Fruit fly (Drosophila melanogaster) whole organism, embryonic: ENCODE measurements around the gene gro.
A peak's percentile ranks its signal among the peaks of the same experiment; 100 is the strongest.

Experiments
- BEAF-32 ChIP-seq: fragments of 200-800 bp; sonication (Bioruptor generic); optimal IDR thresholded peaks from 3 replicates; lab custom pipeline; 2017; ENCODE audit warnings: missing biosample characterization, missing genetic modification characterization, mild to moderate bottlenecking, moderate library complexity, missing genetic modification reagents
- CG10209 ChIP-seq: fragments of 200-800 bp; sonication (Bioruptor generic); optimal IDR thresholded peaks from 3 replicates; lab custom pipeline; 2017; ENCODE audit warnings: missing biosample characterization, mild to moderate bottlenecking, missing genetic modification characterization, missing genetic modification reagents
- CG10959 ChIP-seq: fragments of 200-800 bp; sonication (Bioruptor generic); IDR thresholded peaks from 2 replicates; pipeline ENCODE4 v1.3.6; 2022; ENCODE audit warnings: missing biosample characterization, missing genetic modification characterization
- CG11093 ChIP-seq: fragments of 200-800 bp; sonication (Bioruptor generic); IDR thresholded peaks from 3 replicates; pipeline ENCODE4 v1.3.6; 2022; ENCODE audit warnings: missing biosample characterization, missing genetic modification characterization
- CG11456 ChIP-seq: fragments of 200-800 bp; sonication (Bioruptor generic); IDR thresholded peaks from 3 replicates; pipeline ENCODE4 v1.3.6; 2022; ENCODE audit warnings: missing biosample characterization, missing genetic modification characterization
- CG13123 ChIP-seq: fragments of 200-800 bp; sonication (Bioruptor generic); optimal IDR thresholded peaks from 2 replicates; lab custom pipeline; 2016; ENCODE audit warnings: missing biosample characterization, missing genetic modification characterization
- CG17328 ChIP-seq: fragments of 200-800 bp; sonication (Bioruptor generic); IDR thresholded peaks from 2 replicates; pipeline ENCODE4 v1.3.6; 2022; ENCODE audit warnings: missing biosample characterization, missing genetic modification characterization
- CG31365 ChIP-seq: fragments of 200-800 bp; sonication (Bioruptor generic); optimal IDR thresholded peaks from 2 replicates; lab custom pipeline; 2018; ENCODE audit warnings: missing biosample characterization, mild to moderate bottlenecking, missing genetic modification characterization
- CG4617 ChIP-seq: fragments of 200-800 bp; sonication (Bioruptor generic); optimal IDR thresholded peaks from 3 replicates; lab custom pipeline; 2016; ENCODE audit warnings: missing biosample characterization, missing genetic modification characterization, borderline replicate concordance
- CG7271 ChIP-seq: fragments of 200-800 bp; sonication (Bioruptor generic); optimal IDR thresholded peaks from 2 replicates; lab custom pipeline; 2018; ENCODE audit warnings: missing biosample characterization, mild to moderate bottlenecking, missing genetic modification characterization, moderate library complexity
- CG8765 ChIP-seq: fragments of 200-800 bp; sonication (Bioruptor generic); IDR thresholded peaks from 2 replicates; pipeline ENCODE4 v1.3.6; 2022; ENCODE audit warnings: missing biosample characterization, missing genetic modification characterization
- Camta ChIP-seq: fragments of 200-800 bp; sonication (Bioruptor generic); optimal IDR thresholded peaks from 2 replicates; lab custom pipeline; 2016; ENCODE audit warnings: missing biosample characterization, missing genetic modification characterization
- D ChIP-seq, 2 experiments: fragments of 200-800 bp in 1 of 2; fragments of >200 bp in 1 of 2; sonication (Bioruptor generic) in 1 of 2; optimal IDR thresholded peaks; 2 replicates in 1 of 2; 3 replicates in 1 of 2; lab custom pipeline; 2017; ENCODE audit warnings: mild to moderate bottlenecking in 1 of 2, missing biosample characterization in 1 of 2, missing genetic modification characterization in 1 of 2, missing genetic modification reagents in 1 of 2
- Dll ChIP-seq: fragments of 200-800 bp; sonication (Bioruptor generic); IDR thresholded peaks from 4 replicates; pipeline ENCODE4 v1.3.6; 2022; ENCODE audit warnings: missing biosample characterization, missing genetic modification characterization; ENCODE audit not compliant: partially characterized antibody
- Drgx ChIP-seq: fragments of 200-800 bp; sonication (Bioruptor generic); IDR thresholded peaks from 2 replicates; pipeline ENCODE4 v1.3.6; 2022; ENCODE audit warnings: missing biosample characterization, missing genetic modification characterization
- Eip74EF ChIP-seq, 2 experiments: fragments of 200-800 bp in 1 of 2; fragments of >200 bp in 1 of 2; sonication (Bioruptor generic) in 1 of 2; optimal IDR thresholded peaks; 2 replicates each; lab custom pipeline; 2017 to 2019; ENCODE audit warnings: missing biosample characterization in 2 of 2, missing genetic modification characterization in 2 of 2, mild to moderate bottlenecking in 1 of 2, moderate library complexity in 1 of 2
- HLH4C ChIP-seq: fragments of 200-800 bp; sonication (Bioruptor generic); IDR thresholded peaks from 3 replicates; pipeline ENCODE4 v1.3.6; 2022; ENCODE audit warnings: missing biosample characterization, missing genetic modification characterization; ENCODE audit not compliant: partially characterized antibody
- Hand ChIP-seq: fragments of 200-800 bp; sonication (Bioruptor generic); optimal IDR thresholded peaks from 2 replicates; lab custom pipeline; 2017; ENCODE audit warnings: mild to moderate bottlenecking, missing biosample characterization, missing genetic modification reagents, missing genetic modification characterization
- Kr ChIP-seq: fragments of 200-800 bp; sonication (Bioruptor generic); optimal IDR thresholded peaks from 2 replicates; lab custom pipeline; 2017; ENCODE audit warnings: missing biosample characterization, mild to moderate bottlenecking, missing genetic modification characterization
- MESR4 ChIP-seq: fragments of 200-800 bp; sonication (Bioruptor generic); optimal IDR thresholded peaks from 2 replicates; lab custom pipeline; 2018; ENCODE audit warnings: missing biosample characterization, mild to moderate bottlenecking, missing genetic modification characterization, moderate library complexity
- Stat92E ChIP-seq, 3 experiments: fragments of >200 bp in 2 of 3; fragments of 200-800 bp in 1 of 3; sonication (Bioruptor generic) in 1 of 3; optimal IDR thresholded peaks; 2 replicates each; lab custom pipeline; 2017 to 2019; ENCODE audit warnings: missing biosample characterization in 3 of 3, missing genetic modification characterization in 3 of 3, mild to moderate bottlenecking in 1 of 3, moderate library complexity in 1 of 3
- ab ChIP-seq: fragments of 200-800 bp; sonication (Bioruptor generic); optimal IDR thresholded peaks from 2 replicates; lab custom pipeline; 2016; ENCODE audit warnings: missing biosample characterization, missing genetic modification characterization
- al ChIP-seq: fragments of 200-800 bp; sonication (Bioruptor generic); IDR thresholded peaks from 2 replicates; pipeline ENCODE4 v1.3.6; 2022; ENCODE audit warnings: missing biosample characterization, missing genetic modification characterization
- bcd ChIP-seq: fragments of 200-800 bp; sonication (Bioruptor generic); optimal IDR thresholded peaks from 2 replicates; lab custom pipeline; 2017; ENCODE audit warnings: missing biosample characterization, mild to moderate bottlenecking, missing genetic modification characterization
- chn ChIP-seq: fragments of 200-800 bp; sonication (Bioruptor generic); optimal IDR thresholded peaks from 2 replicates; lab custom pipeline; 2016; ENCODE audit warnings: missing biosample characterization, missing genetic modification characterization
- crol ChIP-seq: fragments of 200-800 bp; sonication (Bioruptor generic); IDR thresholded peaks from 2 replicates; pipeline ENCODE4 v1.3.6; 2022; ENCODE audit warnings: missing biosample characterization, missing genetic modification characterization
- dm ChIP-seq: fragments of 200-800 bp; sonication (Bioruptor generic); optimal IDR thresholded peaks from 3 replicates; lab custom pipeline; 2016; ENCODE audit warnings: missing biosample characterization, missing genetic modification characterization
- exex ChIP-seq: fragments of 200-800 bp; sonication (Bioruptor generic); optimal IDR thresholded peaks from 4 replicates; lab custom pipeline; 2018; ENCODE audit warnings: missing biosample characterization, mild to moderate bottlenecking, missing genetic modification characterization, moderate library complexity
- gcm ChIP-seq: fragments of 200-800 bp; sonication (Bioruptor generic); optimal IDR thresholded peaks from 2 replicates; lab custom pipeline; 2019; ENCODE audit warnings: missing biosample characterization, mild to moderate bottlenecking, missing genetic modification characterization, moderate library complexity
- hbn ChIP-seq: fragments of 200-800 bp; sonication (Bioruptor generic); IDR thresholded peaks from 2 replicates; pipeline ENCODE4 v1.3.6; 2022; ENCODE audit warnings: missing biosample characterization, missing genetic modification characterization; ENCODE audit not compliant: partially characterized antibody
- her ChIP-seq: fragments of 200-800 bp; sonication (Bioruptor generic); optimal IDR thresholded peaks from 2 replicates; lab custom pipeline; 2016; ENCODE audit warnings: missing biosample characterization, missing genetic modification characterization
- ken ChIP-seq: fragments of 200-800 bp; sonication (Bioruptor generic); IDR thresholded peaks from 3 replicates; pipeline ENCODE4 v1.3.6; 2022; ENCODE audit warnings: missing biosample characterization, missing genetic modification characterization
- kni ChIP-seq: fragments of 200-800 bp; sonication (Bioruptor generic); optimal IDR thresholded peaks from 3 replicates; lab custom pipeline; 2017; ENCODE audit warnings: mild to moderate bottlenecking, missing biosample characterization, missing genetic modification reagents, missing genetic modification characterization
- lab ChIP-seq: fragments of 200-800 bp; sonication (Bioruptor generic); optimal IDR thresholded peaks from 3 replicates; lab custom pipeline; 2017; ENCODE audit warnings: missing biosample characterization, missing genetic modification characterization, mild to moderate bottlenecking, moderate library complexity, missing genetic modification reagents
- lmd ChIP-seq: fragments of 200-800 bp; sonication (Bioruptor generic); IDR thresholded peaks from 2 replicates; pipeline ENCODE4 v1.3.6; 2022; ENCODE audit warnings: missing biosample characterization, missing genetic modification characterization
- luna ChIP-seq: fragments of 200-800 bp; sonication (Bioruptor generic); optimal IDR thresholded peaks from 2 replicates; lab custom pipeline; 2016; ENCODE audit warnings: missing biosample characterization, missing genetic modification characterization
- maf-S ChIP-seq: fragments of 200-800 bp; sonication (Bioruptor generic); optimal IDR thresholded peaks from 2 replicates; lab custom pipeline; 2016; ENCODE audit warnings: missing biosample characterization, missing genetic modification characterization
- pros ChIP-seq: fragments of 200-800 bp; sonication (Bioruptor generic); optimal IDR thresholded peaks from 3 replicates; lab custom pipeline; 2019; ENCODE audit warnings: missing biosample characterization, mild to moderate bottlenecking, missing genetic modification characterization, moderate library complexity
- sens ChIP-seq: fragments of 200-800 bp; sonication (Bioruptor generic); peaks from one replicate; lab custom pipeline; 2016; ENCODE audit warnings: missing biosample characterization, missing genetic modification characterization
- sim ChIP-seq: fragments of 200-800 bp; sonication (Bioruptor generic); IDR thresholded peaks from 2 replicates; pipeline ENCODE4 v1.3.6; 2022; ENCODE audit warnings: missing biosample characterization, missing genetic modification characterization
- sisA ChIP-seq: fragments of 200-800 bp; sonication (Bioruptor generic); IDR thresholded peaks from 2 replicates; pipeline ENCODE4 v1.3.6; 2022; ENCODE audit warnings: missing biosample characterization, missing genetic modification characterization
- sr ChIP-seq: fragments of 200-800 bp; sonication (Bioruptor generic); IDR thresholded peaks from 3 replicates; pipeline ENCODE4 v1.3.6; 2022; ENCODE audit warnings: missing biosample characterization, missing genetic modification characterization
- sug ChIP-seq: fragments of 200-800 bp; optimal IDR thresholded peaks from 2 replicates; lab custom pipeline; 2019; ENCODE audit warnings: missing biosample characterization, mild to moderate bottlenecking, missing genetic modification characterization, moderate library complexity
- tgo ChIP-seq: fragments of 200-800 bp; sonication (Bioruptor generic); IDR thresholded peaks from 3 replicates; pipeline ENCODE4 v1.3.6; 2022; ENCODE audit warnings: missing biosample characterization, missing genetic modification characterization
- tna ChIP-seq: fragments of 200-800 bp; sonication (Bioruptor generic); IDR thresholded peaks from 2 replicates; pipeline ENCODE4 v1.3.6; 2022; ENCODE audit warnings: missing biosample characterization, missing genetic modification characterization; ENCODE audit not compliant: partially characterized antibody
- twi ChIP-seq: fragments of 200-800 bp; optimal IDR thresholded peaks from 2 replicates; lab custom pipeline; 2019; ENCODE audit warnings: missing biosample characterization, mild to moderate bottlenecking, missing genetic modification characterization, moderate library complexity
- wor ChIP-seq: fragments of 200-800 bp; sonication (Bioruptor generic); IDR thresholded peaks from 2 replicates; pipeline ENCODE4 v1.3.6; 2022; ENCODE audit warnings: missing biosample characterization, missing genetic modification characterization
- yki ChIP-seq: fragments of >200 bp; optimal IDR thresholded peaks from 3 replicates; lab custom pipeline; 2018
- zen ChIP-seq: fragments of 200-800 bp; sonication (Bioruptor generic); optimal IDR thresholded peaks from 3 replicates; lab custom pipeline; 2018; ENCODE audit warnings: missing biosample characterization, mild to moderate bottlenecking, missing genetic modification characterization, moderate library complexity

gro gene

dm6 chr3R:26026631-26027274 is 14.8 kb upstream of the gro start (continued):
- TF ChIP-seq CG4617 (no peak), MESR4 (GFP tag; lab: Kevin White, UChicago) (no peak), hbn (no peak), ken (GFP tag; lab: Robert Waterston, UW) (no peak), bcd (GFP tag; lab: Kevin White, UChicago) (no peak), sim (GFP tag; lab: Robert Waterston, UW) (0 out of 2 replicates have a peak, but pooled peaks have one; percentile 23), Hand (GFP tag; lab: Kevin White, UChicago) (no peak), Camta (GFP tag; lab: Kevin White, UChicago) (no peak), sug (tag; lab: Kevin White, UChicago) (no peak), CG31365 (no peak), sr (GFP tag; lab: Robert Waterston, UW) (no peak), tna (no peak), CG11456 (GFP tag; lab: Robert Waterston, UW) (no peak), tgo (GFP tag; lab: Robert Waterston, UW) (no peak), sisA (no peak), HLH4C (GFP tag; lab: Robert Waterston, UW) (no peak), crol (GFP tag; lab: Robert Waterston, UW) (peak; percentile 53; the same call in 1 of the 2 replicates), CG8765 (GFP tag; lab: Robert Waterston, UW) (no peak), BEAF-32 (GFP tag; lab: Kevin White, UChicago) (no peak), pros (GFP tag; lab: Kevin White, UChicago) (peak; percentile 75), CG7271 (tag; lab: Kevin White, UChicago) (no peak), exex (no peak), her (GFP tag; lab: Kevin White, UChicago) (no peak), wor (no peak), twi (tag; lab: Kevin White, UChicago) (peak; percentile 50), luna (GFP tag; lab: Kevin White, UChicago) (no peak), Drgx (GFP tag; lab: Robert Waterston, UW) (no peak), D (optimal IDR thresholded peaks at IDR 0.05; lab: Kevin White, UChicago) (peak; percentile 38), D (GFP tag; optimal IDR thresholded peaks at IDR 0.05; lab: Kevin White, UChicago) (peak; percentile 15), CG13123 (GFP tag; lab: Kevin White, UChicago) (no peak), gcm (no peak), yki (lab: Kevin White, UChicago) (no peak), CG17328 (GFP tag; lab: Robert Waterston, UW) (0 out of 2 replicates have a peak, but pooled peaks have one; percentile 5), Eip74EF (GFP tag; optimal IDR thresholded peaks at IDR 0.05; lab: Kevin White, UChicago) (no peak)

dm6 chr3R:26027903-26028302 is 13.6 kb upstream of the gro start:
- TF ChIP-seq Dll (no peak), chn (GFP tag; lab: Kevin White, UChicago) (peak; percentile 18), lmd (GFP tag; lab: Robert Waterston, UW) (0 out of 2 replicates have a peak, but pooled peaks have one; percentile 7), dm (GFP tag; lab: Kevin White, UChicago) (peak; percentile 29), Stat92E (GFP tag; optimal IDR thresholded peaks at IDR 0.05; lab: Kevin White, UChicago) (peak in 1 of 3 experiments; percentile 56), sens (GFP tag; lab: Kevin White, UChicago) (peak; percentile 18), CG10959 (GFP tag; lab: Robert Waterston, UW) (0 out of 2 replicates have a peak, but pooled peaks have one; percentile 8), CG10209 (GFP tag; lab: Kevin White, UChicago) (no peak), al (no peak), zen (peak; percentile 25), Kr (GFP tag; lab: Kevin White, UChicago) (peak; percentile 46), lab (GFP tag; lab: Kevin White, UChicago) (no peak), ab (GFP tag; lab: Kevin White, UChicago) (no peak), tna (no peak), crol (GFP tag; lab: Robert Waterston, UW) (peak; percentile 72), CG11093 (GFP tag; lab: Robert Waterston, UW) (no peak), D (optimal IDR thresholded peaks at IDR 0.05; lab: Kevin White, UChicago) (peak; percentile 31), D (GFP tag; optimal IDR thresholded peaks at IDR 0.05; lab: Kevin White, UChicago) (no peak), maf-S (GFP tag; lab: Kevin White, UChicago) (no peak), kni (GFP tag; lab: Kevin White, UChicago) (peak; percentile 71)
